Fruit fly (Drosophila melanogaster): ENCODE measurements around the gene CG12395.

DNA sequence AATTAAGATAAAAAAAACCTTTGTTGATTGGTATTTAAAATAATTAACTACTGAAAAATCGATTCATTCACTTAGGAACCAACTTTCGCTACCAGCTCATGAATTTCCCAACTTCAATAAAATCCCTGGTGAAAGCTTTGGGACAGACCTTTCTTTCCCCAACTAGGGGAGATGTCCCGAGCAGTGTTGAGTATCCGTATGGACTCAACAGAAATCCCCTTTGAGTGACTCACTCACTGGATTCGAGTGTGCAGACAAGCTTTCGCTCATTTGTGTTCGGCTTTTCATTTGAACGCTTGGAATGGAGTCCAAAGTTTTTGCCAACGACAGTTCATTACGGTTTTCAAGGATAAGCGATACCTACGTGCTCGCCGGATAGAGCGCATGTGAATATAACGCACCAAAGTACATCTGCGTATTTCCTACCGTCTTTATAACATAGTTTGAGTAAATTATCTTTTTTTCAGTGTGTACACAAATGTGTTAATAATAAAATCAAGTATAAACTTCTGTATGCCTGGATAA is 778 bp upstream of the CG12395 start, which contains the start of gene dpr18:
- TF ChIP-seq CG11504 (tag; optimal IDR thresholded peaks at IDR 0.05), result no peak
- no peak for TF ChIP-seq Sry-β (GFP tag; optimal IDR thresholded peaks at IDR 0.05)
- no peak for TF ChIP-seq Atf6 (GFP tag; IDR thresholded peaks at IDR 0.05)
- no peak for TF ChIP-seq lov (optimal IDR thresholded peaks at IDR 0.05)
- no peak for TF ChIP-seq lov (GFP tag; IDR thresholded peaks at IDR 0.05)
